Fruit fly (Drosophila melanogaster): ENCODE data around the gene Gp93.

DNA sequence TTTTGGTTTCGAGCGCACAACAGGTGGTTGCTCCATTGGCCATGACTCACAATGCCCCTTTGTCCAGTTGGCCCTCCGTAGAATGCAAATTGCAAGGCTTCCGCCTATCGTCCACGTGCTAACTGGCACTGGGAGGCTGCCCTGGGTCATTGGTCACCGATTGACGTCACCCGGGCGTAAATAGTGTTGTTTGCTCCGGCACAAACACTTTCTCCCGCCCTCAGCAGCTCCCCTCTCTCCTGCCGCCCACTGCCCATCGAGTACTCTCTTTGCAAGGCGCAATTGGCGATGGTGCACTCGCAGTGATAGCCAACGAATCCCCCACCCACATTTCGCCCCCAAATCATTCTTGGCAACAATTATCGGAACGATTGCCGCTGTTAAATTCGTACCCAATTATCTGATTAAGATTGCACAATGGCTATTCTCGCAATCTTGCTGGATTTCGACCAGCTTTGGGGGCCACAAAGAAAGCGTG is 21.7 kb upstream of the Gp93 start:
- TF ChIP-seq usp (GFP tag; optimal IDR thresholded peaks at IDR 0.05) (no peak), psq (optimal IDR thresholded peaks at IDR 0.05) (no peak), CG8478 (optimal IDR thresholded peaks at IDR 0.05) (no peak), pan (optimal IDR thresholded peaks at IDR 0.05) (no peak)
